Worm (Caenorhabditis elegans) whole organism, mixed stage, embryonic: ENCODE results near the gene D1086.19.

Experiments
- M03D4.4 ChIP-seq: sonication (generic microtip); optimal IDR thresholded peaks from 2 replicates; lab custom pipeline; 2017; ENCODE audit warnings: mild to moderate bottlenecking, missing genetic modification characterization, missing compliant biosample characterization
- bed-3 ChIP-seq: fragments of 200-800 bp; sonication (Bioruptor generic); optimal IDR thresholded peaks from 3 replicates; lab custom pipeline; 2018; ENCODE audit warnings: mild to moderate bottlenecking, missing genetic modification characterization, moderate library complexity, missing compliant biosample characterization
- blmp-1 ChIP-seq: fragments of 150-350 bp; optimal IDR thresholded peaks from 2 replicates; lab custom pipeline; 2014; ENCODE audit warnings: missing biosample characterization, missing genetic modification characterization
- ceh-39 ChIP-seq: fragments of 150-350 bp; optimal IDR thresholded peaks from 2 replicates; lab custom pipeline; 2014; ENCODE audit warnings: missing biosample characterization, missing genetic modification characterization
- ceh-43 ChIP-seq: fragments of 200-800 bp; sonication (Bioruptor generic); optimal IDR thresholded peaks from 2 replicates; lab custom pipeline; 2018; ENCODE audit warnings: mild to moderate bottlenecking, missing genetic modification characterization, moderate library complexity, missing compliant biosample characterization
- ceh-83 ChIP-seq: fragments of 200-800 bp; sonication (Bioruptor generic); optimal IDR thresholded peaks from 2 replicates; lab custom pipeline; 2018; ENCODE audit warnings: mild to moderate bottlenecking, missing genetic modification characterization, missing compliant biosample characterization
- ces-1 ChIP-seq: fragments of 150-350 bp; optimal IDR thresholded peaks from 2 replicates; lab custom pipeline; 2014; ENCODE audit warnings: missing biosample characterization, missing genetic modification reagents, missing genetic modification characterization
- cnd-1 ChIP-seq: fragments of 200-800 bp; sonication (Bioruptor generic); optimal IDR thresholded peaks from 2 replicates; lab custom pipeline; 2018; ENCODE audit warnings: mild to moderate bottlenecking, missing genetic modification characterization, missing compliant biosample characterization
- flh-1 ChIP-seq: fragments of 200-800 bp; sonication (Bioruptor generic); optimal IDR thresholded peaks from 2 replicates; lab custom pipeline; 2018; ENCODE audit warnings: mild to moderate bottlenecking, missing genetic modification characterization, moderate library complexity, missing compliant biosample characterization
- ham-2 ChIP-seq: fragments of 200-800 bp; sonication (Bioruptor generic); optimal IDR thresholded peaks from 2 replicates; lab custom pipeline; 2018; ENCODE audit warnings: mild to moderate bottlenecking, missing genetic modification characterization, missing compliant biosample characterization
- hlh-1 ChIP-seq: fragments of 150-350 bp; optimal IDR thresholded peaks from 2 replicates; lab custom pipeline; 2014; ENCODE audit warnings: missing biosample characterization, missing genetic modification reagents, missing genetic modification characterization
- lin-13 ChIP-seq: fragments of 150-350 bp; optimal IDR thresholded peaks from 2 replicates; lab custom pipeline; 2014; ENCODE audit warnings: missing biosample characterization, missing genetic modification characterization
- lin-32 ChIP-seq: fragments of 200-800 bp; sonication (Bioruptor generic); optimal IDR thresholded peaks from 2 replicates; lab custom pipeline; 2018; ENCODE audit warnings: mild to moderate bottlenecking, missing genetic modification characterization, missing compliant biosample characterization
- lsy-2 ChIP-seq: fragments of 150-350 bp; optimal IDR thresholded peaks from 2 replicates; lab custom pipeline; 2014; ENCODE audit warnings: missing biosample characterization, missing genetic modification characterization
- mab-5 ChIP-seq: fragments of 150-350 bp; optimal IDR thresholded peaks from 2 replicates; lab custom pipeline; 2014; ENCODE audit warnings: missing biosample characterization, missing genetic modification characterization
- mep-1 ChIP-seq: fragments of 150-350 bp; optimal IDR thresholded peaks from 2 replicates; lab custom pipeline; 2017; ENCODE audit warnings: missing biosample characterization, missing genetic modification reagents, missing genetic modification characterization, inconsistent platforms
- mls-2 ChIP-seq: sonication (generic microtip); optimal IDR thresholded peaks from 2 replicates; lab custom pipeline; 2016; ENCODE audit warnings: mild to moderate bottlenecking, missing genetic modification characterization, moderate library complexity, missing compliant biosample characterization
- nhr-12 ChIP-seq: fragments of 150-350 bp; optimal IDR thresholded peaks from 2 replicates; lab custom pipeline; 2014; ENCODE audit warnings: missing biosample characterization, missing genetic modification characterization
- nhr-2 ChIP-seq: fragments of 150-350 bp; optimal IDR thresholded peaks from 2 replicates; lab custom pipeline; 2014; ENCODE audit warnings: missing biosample characterization, missing genetic modification characterization
- nhr-237 ChIP-seq: fragments of 150-350 bp; optimal IDR thresholded peaks from 2 replicates; lab custom pipeline; 2014; ENCODE audit warnings: missing biosample characterization, missing genetic modification characterization
- nhr-28 ChIP-seq: fragments of 150-350 bp; optimal IDR thresholded peaks from 2 replicates; lab custom pipeline; 2014; ENCODE audit warnings: missing biosample characterization, missing genetic modification characterization
- nhr-76 ChIP-seq: sonication (generic microtip); optimal IDR thresholded peaks from 2 replicates; lab custom pipeline; 2017; ENCODE audit warnings: missing biosample characterization, missing genetic modification characterization
- pha-4 ChIP-seq: fragments of 150-350 bp; optimal IDR thresholded peaks from 2 replicates; lab custom pipeline; 2018; ENCODE audit warnings: missing biosample characterization, missing genetic modification reagents, missing genetic modification characterization
- sem-2 ChIP-seq: fragments of 200-800 bp; sonication (Bioruptor generic); optimal IDR thresholded peaks from 2 replicates; lab custom pipeline; 2018; ENCODE audit warnings: mild to moderate bottlenecking, missing genetic modification characterization, missing compliant biosample characterization
- snpc-4 ChIP-seq: fragments of 150-350 bp; optimal IDR thresholded peaks from 2 replicates; lab custom pipeline; 2014; ENCODE audit warnings: missing biosample characterization, missing genetic modification characterization
- sptf-1 ChIP-seq: sonication (generic microtip); optimal IDR thresholded peaks from 2 replicates; lab custom pipeline; 2017; ENCODE audit warnings: mild to moderate bottlenecking, missing genetic modification characterization, moderate library complexity, missing compliant biosample characterization
- unc-120 ChIP-seq: sonication (generic microtip); optimal IDR thresholded peaks from 2 replicates; lab custom pipeline; 2017; ENCODE audit warnings: missing genetic modification characterization, missing compliant biosample characterization; ENCODE audit not compliant: poor library complexity, severe bottlenecking
- unc-39 ChIP-seq: fragments of 150-350 bp; optimal IDR thresholded peaks from 2 replicates; lab custom pipeline; 2014; ENCODE audit warnings: missing biosample characterization, missing genetic modification characterization
- unc-62 ChIP-seq: fragments of 150-350 bp; optimal IDR thresholded peaks from 2 replicates; lab custom pipeline; 2014; ENCODE audit warnings: missing biosample characterization, missing genetic modification reagents, missing genetic modification characterization
- zip-8 ChIP-seq: fragments of 150-350 bp; optimal IDR thresholded peaks from 2 replicates; lab custom pipeline; 2014; ENCODE audit warnings: missing biosample characterization, missing genetic modification characterization
- ztf-11 ChIP-seq: fragments of 150-350 bp; optimal IDR thresholded peaks from 2 replicates; lab custom pipeline; 2014; ENCODE audit warnings: missing biosample characterization, missing genetic modification characterization

D1086.19 gene

ce11 chrV:14082453-14082852, 5.7 kb upstream of the D1086.19 start, which contains the start of gene D1086.10:
Gene D1086.10, plus strand, starts transcription at chrV:14082753.
- TF ChIP-seq sptf-1 (tag; lab: Kevin White, UChicago) (no peak), lsy-2 (tag; lab: Kevin White, UChicago) (no peak), ceh-43 (GFP tag; lab: Kevin White, UChicago) (no peak), mep-1 (tag; lab: Kevin White, UChicago) (no peak), hlh-1 (tag; lab: Kevin White, UChicago) (no peak), unc-62 (GFP tag; lab: Kevin White, UChicago) (no peak), sem-2 (GFP tag; lab: Kevin White, UChicago) (no peak), ces-1 (GFP tag; lab: Kevin White, UChicago) (no peak), mab-5 (no peak), ztf-11 (tag; lab: Kevin White, UChicago) (no peak), ham-2 (GFP tag; lab: Kevin White, UChicago) (no peak), unc-120 (tag; lab: Kevin White, UChicago) (no peak), zip-8 (tag; lab: Kevin White, UChicago) (no peak), cnd-1 (no peak), M03D4.4 (tag; lab: Kevin White, UChicago) (no peak), nhr-28 (tag; lab: Kevin White, UChicago) (no peak), flh-1 (no peak), ceh-39 (tag; lab: Kevin White, UChicago) (no peak)

ce11 chrV:14083970-14084369, 4.2 kb upstream of the D1086.19 start, which contains the start of gene D1086.7:
Gene D1086.7, plus strand, starts transcription at chrV:14084270.
- TF ChIP-seq mls-2: no peak
- no peak for TF ChIP-seq lin-32 (GFP tag; lab: Kevin White, UChicago)
- no peak for TF ChIP-seq snpc-4 (tag; lab: Kevin White, UChicago)
- TF ChIP-seq ceh-39 (tag; lab: Kevin White, UChicago): no peak

- no peak for TF ChIP-seq sptf-1 (tag; lab: Kevin White, UChicago)
- TF ChIP-seq mab-5: no peak
- TF ChIP-seq lin-32 (GFP tag; lab: Kevin White, UChicago): no peak
- TF ChIP-seq ztf-11 (tag; lab: Kevin White, UChicago): no peak
- no peak for TF ChIP-seq ham-2 (GFP tag; lab: Kevin White, UChicago)
- TF ChIP-seq lin-13: no peak
- no peak for TF ChIP-seq bed-3 (GFP tag; lab: Kevin White, UChicago)
- no peak for TF ChIP-seq pha-4
- TF ChIP-seq zip-8 (tag; lab: Kevin White, UChicago): no peak
- no peak for TF ChIP-seq ceh-83
- TF ChIP-seq blmp-1 (tag; lab: Kevin White, UChicago): no peak
- TF ChIP-seq nhr-76: no peak
- TF ChIP-seq snpc-4 (tag; lab: Kevin White, UChicago): no peak
- TF ChIP-seq unc-39 (tag; lab: Kevin White, UChicago): no peak
- no peak for TF ChIP-seq unc-120 (tag; lab: Kevin White, UChicago)
- no peak for TF ChIP-seq mls-2
Observed at ce11 chrV:14085589-14085988, 2.6 kb upstream of the D1086.19 start, which contains the start of gene D1086.18. Gene D1086.18, plus strand, starts transcription at chrV:14085889.

DNA sequence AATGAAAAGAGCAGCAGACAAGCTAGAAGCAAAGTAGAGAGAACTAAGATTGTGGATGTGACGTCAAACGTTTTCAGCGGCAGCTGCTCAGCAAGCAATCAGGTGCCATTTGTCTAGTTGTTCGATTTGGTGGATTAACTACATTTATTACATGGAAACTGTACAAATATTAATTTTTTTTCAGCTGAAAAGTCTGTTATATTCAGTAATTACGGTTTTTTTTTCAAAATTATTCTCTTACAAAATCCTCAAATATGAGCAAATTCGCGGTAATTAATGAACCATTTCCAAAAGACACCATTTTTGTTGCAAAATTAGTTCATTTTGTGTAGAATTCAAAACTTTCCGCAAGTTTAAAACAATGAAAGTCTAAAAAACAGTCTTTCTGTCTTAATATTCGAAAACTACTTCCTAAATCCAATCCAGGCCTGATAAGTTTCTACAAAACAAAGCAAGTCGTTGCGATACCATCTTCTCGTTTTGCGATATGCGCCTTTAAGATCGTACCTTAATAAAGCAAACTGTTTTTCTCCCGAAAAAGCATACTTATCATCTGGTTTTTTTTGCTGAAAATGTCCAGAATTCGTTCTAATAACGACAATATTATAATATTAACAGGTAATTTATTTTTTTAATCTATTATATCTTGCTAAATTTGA, 2.3 kb downstream of the D1086.19 start, which contains the start of the genes D1086.5 and him-5:
Gene D1086.5, minus strand, starts transcription at position 51 of the 659 bp plus-strand sequence.
Gene him-5, plus strand, starts transcription at position 118 of the 659 bp plus-strand sequence.
- TF ChIP-seq mep-1 (tag; lab: Kevin White, UChicago): no peak
- no peak for TF ChIP-seq unc-120 (tag; lab: Kevin White, UChicago)
- no peak for TF ChIP-seq zip-8 (tag; lab: Kevin White, UChicago)
- TF ChIP-seq mab-5: no peak
- TF ChIP-seq lin-13: no peak
- TF ChIP-seq blmp-1 (tag; lab: Kevin White, UChicago): no peak
- TF ChIP-seq unc-62 (GFP tag; lab: Kevin White, UChicago): no peak
- no peak for TF ChIP-seq cnd-1
- no peak for TF ChIP-seq ham-2 (GFP tag; lab: Kevin White, UChicago)
- TF ChIP-seq ceh-83: no peak
- TF ChIP-seq nhr-237 (tag; lab: Kevin White, UChicago): no peak
- TF ChIP-seq nhr-12: no peak
- no peak for TF ChIP-seq ztf-11 (tag; lab: Kevin White, UChicago)
- TF ChIP-seq lsy-2 (tag; lab: Kevin White, UChicago): no peak
- no peak for TF ChIP-seq nhr-76
- no peak for TF ChIP-seq ces-1 (GFP tag; lab: Kevin White, UChicago)
- no peak for TF ChIP-seq unc-39 (tag; lab: Kevin White, UChicago)
- TF ChIP-seq lin-32 (GFP tag; lab: Kevin White, UChicago): no peak
- TF ChIP-seq ceh-43 (GFP tag; lab: Kevin White, UChicago): no peak
- TF ChIP-seq nhr-2: no peak
